Fruit fly (Drosophila melanogaster): ENCODE results near the gene EMC2A.
"Not testable (repeated sequence)": the region's sequence is repeated elsewhere in the genome, so short reads cannot be mapped to it uniquely, and the experiment has no call there.

The EMC2A gene

dm6 chr3R:16991781-16992180 lies 4.1 kb downstream of the EMC2A start, which contains the start of gene EMC2B (continued):
- no peak for TF ChIP-seq Dad (GFP tag; optimal IDR thresholded peaks at IDR 0.05)
- peak; percentile 20 for TF ChIP-seq Dp (GFP tag; optimal IDR thresholded peaks at IDR 0.05)
- no peak for TF ChIP-seq CG2889 (GFP tag; IDR thresholded peaks at IDR 0.05)
- TF ChIP-seq tio (GFP tag; optimal IDR thresholded peaks at IDR 0.05), result no peak
- no peak for TF ChIP-seq sc (optimal IDR thresholded peaks at IDR 0.05)
- no peak for TF ChIP-seq sc (GFP tag; optimal IDR thresholded peaks at IDR 0.05)
- no peak for TF ChIP-seq CG17612 (GFP tag; IDR thresholded peaks at IDR 0.05)
- TF ChIP-seq CG1832 (GFP tag; optimal IDR thresholded peaks at IDR 0.05), result no peak
- TF ChIP-seq cwo (GFP tag; optimal IDR thresholded peaks at IDR 0.05), result no peak
- no peak for TF ChIP-seq CG12942 (GFP tag; optimal IDR thresholded peaks at IDR 0.05)
- TF ChIP-seq CG15011 (GFP tag; optimal IDR thresholded peaks at IDR 0.05), result no peak
- no peak for TF ChIP-seq CG3847 (GFP tag; IDR thresholded peaks at IDR 0.05)
- peak; percentile 37 for TF ChIP-seq CG13775 (GFP tag; optimal IDR thresholded peaks at IDR 0.05)
- peak; percentile 43 for TF ChIP-seq dm (GFP tag; optimal IDR thresholded peaks at IDR 0.05)
- no peak for TF ChIP-seq CG3407 (GFP tag; optimal IDR thresholded peaks at IDR 0.05)
- no peak for TF ChIP-seq HmgD (GFP tag; optimal IDR thresholded peaks at IDR 0.05)
- no peak for TF ChIP-seq slou (GFP tag; optimal IDR thresholded peaks at IDR 0.05)
- TF ChIP-seq CG6175 (GFP tag; IDR thresholded peaks at IDR 0.05), result no peak
- no peak for TF ChIP-seq her (GFP tag; optimal IDR thresholded peaks at IDR 0.05)
- TF ChIP-seq CG6813 (GFP tag; optimal IDR thresholded peaks at IDR 0.05), result no peak
- TF ChIP-seq Ssrp (tag; optimal IDR thresholded peaks at IDR 0.05), result no peak
- no peak for TF ChIP-seq CG6254 (GFP tag; optimal IDR thresholded peaks at IDR 0.05)
- peak; percentile 99 for TF ChIP-seq trem (tag; optimal IDR thresholded peaks at IDR 0.05)
- TF ChIP-seq Vsx1 (GFP tag; optimal IDR thresholded peaks at IDR 0.05), result no peak
- no peak for TF ChIP-seq hbn (GFP tag; IDR thresholded peaks at IDR 0.05; ENCODE audit: partially characterized antibody)
- TF ChIP-seq sens-2 (GFP tag; IDR thresholded peaks at IDR 0.05), result no peak
- no peak for TF ChIP-seq CG32772 (GFP tag; IDR thresholded peaks at IDR 0.05)
- no peak for TF ChIP-seq inv (GFP tag; IDR thresholded peaks at IDR 0.05; ENCODE audit: partially characterized antibody)
- TF ChIP-seq B-H2 (GFP tag; optimal IDR thresholded peaks at IDR 0.05), result peak; percentile 44

dm6 chr3R:16988514-16988913 lies 7.4 kb downstream of the EMC2A start, which contains the start of gene MESK4:
TSS of gene MESK4 (plus strand) at chr3R:16988814.
- not testable (repeated sequence) for TF ChIP-seq CG12236 (GFP tag; optimal IDR thresholded peaks at IDR 0.05); hb (GFP tag; IDR thresholded peaks at IDR 0.05; ENCODE audit: partially characterized antibody); CG6272 (GFP tag; IDR thresholded peaks at IDR 0.05)

- TF ChIP-seq Trl (optimal IDR thresholded peaks at IDR 0.05), result peak in 1 of 2 experiments; percentile 20
- TF ChIP-seq Trl (GFP tag; optimal IDR thresholded peaks at IDR 0.05), result no peak
- TF ChIP-seq CG4424 (GFP tag; optimal IDR thresholded peaks at IDR 0.05), result peak; percentile 8
- peak in 1 of 2 experiments; percentile 44 for TF ChIP-seq Pdp1 (GFP tag; optimal IDR thresholded peaks at IDR 0.05)
- TF ChIP-seq Vsx1 (GFP tag; optimal IDR thresholded peaks at IDR 0.05), result peak; percentile 23
- TF ChIP-seq gem (tag; optimal IDR thresholded peaks at IDR 0.05), result peak; percentile 36
- peak; percentile 11 for TF ChIP-seq CG11504 (tag; optimal IDR thresholded peaks at IDR 0.05)
- peak in 1 of 2 experiments; percentile 39 for TF ChIP-seq Eip74EF (GFP tag; optimal IDR thresholded peaks at IDR 0.05)
- TF ChIP-seq Rx (GFP tag; IDR thresholded peaks at IDR 0.05), result no peak
- no peak for TF ChIP-seq Bgb (GFP tag; IDR thresholded peaks at IDR 0.05; ENCODE audit: partially characterized antibody)
- TF ChIP-seq ac (GFP tag; optimal IDR thresholded peaks at IDR 0.05), result no peak
- TF ChIP-seq dmrt99B (tag; optimal IDR thresholded peaks at IDR 0.05), result peak; percentile 7
- TF ChIP-seq CG1603 (tag; optimal IDR thresholded peaks at IDR 0.05), result peak; percentile 39
- TF ChIP-seq unpg (GFP tag; optimal IDR thresholded peaks at IDR 0.05), result peak; percentile 33
- TF ChIP-seq dpn (GFP tag; optimal IDR thresholded peaks at IDR 0.05), result peak in 1 of 2 experiments; percentile 10
- no peak for TF ChIP-seq CG12942 (GFP tag; optimal IDR thresholded peaks at IDR 0.05)
- peak; percentile 21 for TF ChIP-seq Oli (tag; optimal IDR thresholded peaks at IDR 0.05)
- TF ChIP-seq CG2120 (GFP tag; optimal IDR thresholded peaks at IDR 0.05), result peak; percentile 2
- TF ChIP-seq ATbp (GFP tag; optimal IDR thresholded peaks at IDR 0.05), result peak; percentile 10
- no peak for TF ChIP-seq CG12299 (tag; optimal IDR thresholded peaks at IDR 0.05)
Observed at dm6 chr3R:16987924-16988298, 8.0 kb downstream of the EMC2A start.
